Worm (Caenorhabditis elegans): ENCODE measurements around the gene C42D4.3.

DNA sequence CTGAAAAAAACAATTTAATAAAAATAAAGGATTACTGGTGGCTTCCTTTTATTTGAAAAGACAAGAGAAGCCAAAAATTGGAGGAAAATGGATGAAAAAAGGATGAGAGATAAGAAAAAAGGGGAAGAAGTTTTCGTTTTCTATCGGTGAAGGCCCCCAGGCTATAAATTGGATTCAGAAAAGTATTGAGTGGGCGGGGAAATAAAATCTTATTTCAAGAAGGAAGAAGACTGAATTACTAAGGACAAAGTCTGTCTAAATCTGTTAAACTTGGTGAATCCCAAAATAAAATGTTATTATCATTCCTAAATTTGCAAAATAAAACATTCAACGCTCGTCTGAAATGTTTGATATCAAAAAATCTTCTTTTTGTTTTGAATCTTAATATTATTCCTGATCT, 43.0 kb downstream of the C42D4.3 start:
- TF ChIP-seq pqm-1 (tag; optimal IDR thresholded peaks at IDR 0.05) (no peak), nhr-28 (tag; optimal IDR thresholded peaks at IDR 0.05) (no peak), egl-27 (tag; optimal IDR thresholded peaks at IDR 0.05) (no peak), daf-12 (tag; optimal IDR thresholded peaks at IDR 0.05) (no peak), skn-1 (tag; optimal IDR thresholded peaks at IDR 0.05) (no peak), nhr-11 (tag; optimal IDR thresholded peaks at IDR 0.05) (no peak), dpl-1 (GFP tag; optimal IDR thresholded peaks at IDR 0.05) (no peak), unc-39 (tag; optimal IDR thresholded peaks at IDR 0.05) (no peak), lsy-2 (tag; optimal IDR thresholded peaks at IDR 0.05) (no peak), snpc-4 (tag; optimal IDR thresholded peaks at IDR 0.05) (no peak), F37D6.2 (tag; optimal IDR thresholded peaks at IDR 0.05) (no peak), nhr-77 (tag; optimal IDR thresholded peaks at IDR 0.05) (no peak)

Data from whole organism, L4 larva.